Worm (Caenorhabditis elegans) whole organism, young adult: ENCODE results near the gene chtb-3.

ENCODE experiments used
- B0035.1 ChIP-seq: sonication (generic microtip); optimal IDR thresholded peaks from 2 replicates; lab custom pipeline; 2016; ENCODE audit warnings: missing genetic modification characterization, mild to moderate bottlenecking, missing compliant biosample characterization, missing genotype, missing genetic modification reagents
- B0261.1 ChIP-seq: sonication (generic microtip); optimal IDR thresholded peaks from 2 replicates; lab custom pipeline; 2016; ENCODE audit warnings: mild to moderate bottlenecking, missing genetic modification characterization, moderate library complexity, missing compliant biosample characterization
- B0336.3 ChIP-seq: fragments of 200-800 bp; sonication (Bioruptor generic); IDR thresholded peaks from 2 replicates; pipeline ENCODE4 v1.3.6; 2022; ENCODE audit warnings: missing genetic modification characterization, missing compliant biosample characterization
- C17E4.6 ChIP-seq: fragments of 200-800 bp; sonication (Bioruptor generic); IDR thresholded peaks from 2 replicates; pipeline ENCODE4 v1.3.6; 2022; ENCODE audit warnings: missing genetic modification reagents, missing genetic modification characterization, missing compliant biosample characterization
- F22D6.2 ChIP-seq: sonication (generic microtip); optimal IDR thresholded peaks from 2 replicates; lab custom pipeline; 2016; ENCODE audit warnings: mild to moderate bottlenecking, missing genetic modification characterization, missing compliant biosample characterization
- F23B12.7 ChIP-seq: sonication (generic microtip); optimal IDR thresholded peaks from 2 replicates; lab custom pipeline; 2017; ENCODE audit warnings: missing genetic modification characterization, mild to moderate bottlenecking, missing compliant biosample characterization, antibody characterized with exemption, moderate library complexity; ENCODE audit not compliant: insufficient read depth
- F33H1.4 ChIP-seq: fragments of 200-800 bp; sonication (Bioruptor generic); IDR thresholded peaks from 2 replicates; pipeline ENCODE4 v1.3.6; 2022; ENCODE audit warnings: missing genetic modification reagents, missing genetic modification characterization, missing compliant biosample characterization
- F39B2.1 ChIP-seq: fragments of 200-800 bp; sonication (Bioruptor generic); IDR thresholded peaks from 2 replicates; pipeline ENCODE4 v1.3.6; 2022; ENCODE audit warnings: missing genetic modification reagents, missing genetic modification characterization, missing compliant biosample characterization
- F52B5.7 ChIP-seq: sonication (generic microtip); optimal IDR thresholded peaks from 2 replicates; lab custom pipeline; 2016; ENCODE audit warnings: mild to moderate bottlenecking, missing genetic modification characterization, missing compliant biosample characterization
- T07F8.4 ChIP-seq: sonication (generic microtip); optimal IDR thresholded peaks from 2 replicates; lab custom pipeline; 2016; ENCODE audit warnings: mild to moderate bottlenecking, missing genetic modification characterization, moderate library complexity, missing compliant biosample characterization
- Y53G8AR.9 ChIP-seq: fragments of 200-800 bp; sonication (Bioruptor generic); conservative IDR thresholded peaks from 2 replicates; pipeline ENCODE4 v1.3.6; 2022; ENCODE audit warnings: missing genetic modification reagents, missing genetic modification characterization, missing compliant biosample characterization
- Y67H2A.10 ChIP-seq: fragments of 200-800 bp; sonication (Bioruptor generic); conservative IDR thresholded peaks from 2 replicates; pipeline ENCODE4 v1.3.6; 2022; ENCODE audit warnings: missing genetic modification reagents, missing genetic modification characterization, missing compliant biosample characterization
- akir-1 ChIP-seq: fragments of 200-800 bp; sonication (Bioruptor generic); optimal IDR thresholded peaks from 2 replicates; lab custom pipeline; 2018; ENCODE audit warnings: mild to moderate bottlenecking, missing genetic modification characterization, moderate library complexity, missing compliant biosample characterization
- atf-7 ChIP-seq: sonication (generic microtip); optimal IDR thresholded peaks from 2 replicates; lab custom pipeline; 2017; ENCODE audit warnings: mild to moderate bottlenecking, missing genetic modification characterization, missing compliant biosample characterization
- bed-1 ChIP-seq: fragments of 200-800 bp; sonication (Bioruptor generic); IDR thresholded peaks from 2 replicates; pipeline ENCODE4 v1.3.6; 2022; ENCODE audit warnings: missing genetic modification reagents, missing genetic modification characterization, missing compliant biosample characterization
- cebp-2 ChIP-seq: fragments of 200-800 bp; sonication (Bioruptor generic); IDR thresholded peaks from 2 replicates; pipeline ENCODE4 v1.3.6; 2022; ENCODE audit warnings: missing genetic modification characterization, missing compliant biosample characterization
- ceh-100 ChIP-seq: fragments of 200-800 bp; sonication (Bioruptor generic); IDR thresholded peaks from 2 replicates; pipeline ENCODE4 v1.3.6; 2022; ENCODE audit warnings: missing genetic modification reagents, missing genetic modification characterization, missing compliant biosample characterization
- ceh-27 ChIP-seq: fragments of 200-800 bp; sonication (Bioruptor generic); optimal IDR thresholded peaks from 2 replicates; lab custom pipeline; 2018; ENCODE audit warnings: mild to moderate bottlenecking, missing genetic modification characterization, moderate library complexity, missing compliant biosample characterization
- ceh-79 ChIP-seq: sonication (generic microtip); optimal IDR thresholded peaks from 2 replicates; lab custom pipeline; 2017; ENCODE audit warnings: mild to moderate bottlenecking, missing genetic modification characterization, missing compliant biosample characterization
- chd-7 ChIP-seq: sonication (generic microtip); optimal IDR thresholded peaks from 2 replicates; lab custom pipeline; 2016; ENCODE audit warnings: mild to moderate bottlenecking, missing genetic modification characterization, moderate library complexity, missing compliant biosample characterization
- dpff-1 ChIP-seq: sonication (generic microtip); optimal IDR thresholded peaks from 2 replicates; lab custom pipeline; 2017; ENCODE audit warnings: mild to moderate bottlenecking, missing genetic modification characterization, missing compliant biosample characterization
- egl-18 ChIP-seq: fragments of 200-800 bp; sonication (Bioruptor generic); IDR thresholded peaks from 2 replicates; pipeline ENCODE4 v1.3.6; 2022; ENCODE audit warnings: missing genetic modification reagents, missing genetic modification characterization, missing compliant biosample characterization
- egl-44 ChIP-seq: fragments of 200-800 bp; sonication (Bioruptor generic); IDR thresholded peaks from 2 replicates; pipeline ENCODE4 v1.3.6; 2022; ENCODE audit warnings: missing genetic modification reagents, missing genetic modification characterization, missing compliant biosample characterization
- hlh-12 ChIP-seq: sonication (generic microtip); optimal IDR thresholded peaks from 2 replicates; lab custom pipeline; 2016; ENCODE audit warnings: missing genetic modification characterization, missing compliant biosample characterization
- hrde-1 ChIP-seq: sonication (generic microtip); optimal IDR thresholded peaks from 2 replicates; lab custom pipeline; 2016; ENCODE audit warnings: missing genetic modification characterization, mild to moderate bottlenecking, missing compliant biosample characterization, moderate library complexity, missing genotype, missing genetic modification reagents, borderline replicate concordance
- hsf-1 ChIP-seq: fragments of 200-800 bp; sonication (Bioruptor generic); IDR thresholded peaks from 2 replicates; pipeline ENCODE4 v1.3.6; 2022; ENCODE audit warnings: missing genetic modification reagents, missing genetic modification characterization, missing compliant biosample characterization
- let-526 ChIP-seq: fragments of 200-800 bp; sonication (Bioruptor generic); IDR thresholded peaks from 2 replicates; pipeline ENCODE4 v1.3.6; 2022; ENCODE audit warnings: missing genetic modification reagents, missing genetic modification characterization, missing compliant biosample characterization
- let-607 ChIP-seq, 2 experiments: fragments of 200-800 bp in 1 of 2; sonication (Bioruptor generic) in 1 of 2; sonication (generic microtip) in 1 of 2; optimal IDR thresholded peaks; 2 replicates each; lab custom pipeline; 2016 to 2018; ENCODE audit warnings: mild to moderate bottlenecking in 2 of 2, missing compliant biosample characterization in 2 of 2, missing genetic modification characterization in 2 of 2, moderate library complexity in 2 of 2, missing genotype in 1 of 2
- lin-26 ChIP-seq: fragments of 200-800 bp; sonication (Bioruptor generic); IDR thresholded peaks from 2 replicates; pipeline ENCODE4 v1.3.6; 2022; ENCODE audit warnings: missing genetic modification reagents, missing genetic modification characterization, missing compliant biosample characterization
- lin-54 ChIP-seq: fragments of 200-800 bp; sonication (Bioruptor generic); optimal IDR thresholded peaks from 2 replicates; lab custom pipeline; 2018; ENCODE audit warnings: mild to moderate bottlenecking, missing genetic modification characterization, missing compliant biosample characterization
- lsy-27 ChIP-seq: sonication (generic microtip); optimal IDR thresholded peaks from 2 replicates; lab custom pipeline; 2017; ENCODE audit warnings: missing genetic modification characterization, mild to moderate bottlenecking, missing compliant biosample characterization, antibody characterized with exemption, missing genotype, borderline replicate concordance; ENCODE audit not compliant: insufficient read depth
- madf-6 ChIP-seq: fragments of 200-800 bp; sonication (Bioruptor generic); IDR thresholded peaks from 2 replicates; pipeline ENCODE4 v1.3.6; 2022; ENCODE audit warnings: missing genetic modification reagents, missing genetic modification characterization, missing compliant biosample characterization
- mcd-1 ChIP-seq: fragments of 200-800 bp; sonication (Bioruptor generic); IDR thresholded peaks from 2 replicates; pipeline ENCODE4 v1.3.6; 2022; ENCODE audit warnings: missing genetic modification reagents, missing genetic modification characterization, missing compliant biosample characterization
- mxl-1 ChIP-seq: sonication (generic microtip); optimal IDR thresholded peaks from 2 replicates; lab custom pipeline; 2016; ENCODE audit warnings: missing genetic modification characterization, missing compliant biosample characterization
- nfya-1 ChIP-seq: sonication (generic microtip); optimal IDR thresholded peaks from 2 replicates; lab custom pipeline; 2017; ENCODE audit warnings: antibody characterized with exemption, missing compliant biosample characterization, missing genetic modification characterization, borderline replicate concordance; ENCODE audit not compliant: insufficient read depth
- nhr-90 ChIP-seq: sonication (generic microtip); optimal IDR thresholded peaks from 2 replicates; lab custom pipeline; 2016; ENCODE audit warnings: missing genotype, mild to moderate bottlenecking, missing genetic modification characterization, missing compliant biosample characterization
- pha-4 ChIP-seq: fragments of 150-350 bp; sonication (generic microtip); optimal IDR thresholded peaks from 2 replicates; lab custom pipeline; 2014; ENCODE audit warnings: missing biosample characterization, missing genetic modification reagents, missing genetic modification characterization
- repo-1 ChIP-seq: sonication (generic microtip); optimal IDR thresholded peaks from 2 replicates; lab custom pipeline; 2017; ENCODE audit warnings: mild to moderate bottlenecking, missing genetic modification characterization, missing compliant biosample characterization
- rpc-1 ChIP-seq, 2 experiments: fragments of 150-350 bp in 1 of 2; sonication (generic microtip) in 1 of 2; optimal IDR thresholded peaks; 2 replicates each; lab custom pipeline; 2014 to 2018; ENCODE audit warnings: missing biosample characterization in 1 of 2, missing genetic modification characterization in 1 of 2, missing genetic modification reagents in 1 of 2, missing genotype in 1 of 2
- sea-2 ChIP-seq: fragments of 200-800 bp; sonication (Bioruptor generic); IDR thresholded peaks from 2 replicates; pipeline ENCODE4 v1.3.6; 2022; ENCODE audit warnings: missing genetic modification characterization, missing compliant biosample characterization
- snpc-1.1 ChIP-seq: sonication (generic microtip); optimal IDR thresholded peaks from 2 replicates; lab custom pipeline; 2017; ENCODE audit warnings: missing genetic modification characterization, mild to moderate bottlenecking, missing compliant biosample characterization, antibody characterized with exemption, moderate library complexity, missing genotype, missing genetic modification reagents; ENCODE audit not compliant: insufficient read depth
- snpc-4 ChIP-seq, 5 experiments: fragments of 150-350 bp in 1 of 5; sonication (generic microtip) in 4 of 5; optimal IDR thresholded peaks; 2 replicates each; lab custom pipeline; 2014 to 2018; ENCODE audit warnings: missing genetic modification characterization in 5 of 5, missing biosample characterization in 3 of 5, antibody characterized with exemption in 2 of 5, mild to moderate bottlenecking in 2 of 5, missing compliant biosample characterization in 2 of 5, missing genotype in 2 of 5, moderate library complexity in 2 of 5, missing genetic modification reagents in 1 of 5
- somi-1 ChIP-seq: fragments of 200-800 bp; sonication (Bioruptor generic); optimal IDR thresholded peaks from 2 replicates; lab custom pipeline; 2018; ENCODE audit warnings: mild to moderate bottlenecking, missing genetic modification characterization, missing compliant biosample characterization
- unc-130 ChIP-seq: sonication (generic microtip); optimal IDR thresholded peaks from 2 replicates; lab custom pipeline; 2016; ENCODE audit warnings: missing genetic modification reagents, missing genetic modification characterization, missing compliant biosample characterization
- ztf-22 ChIP-seq: fragments of 200-800 bp; sonication (Bioruptor generic); optimal IDR thresholded peaks from 2 replicates; lab custom pipeline; 2018; ENCODE audit warnings: mild to moderate bottlenecking, missing genetic modification characterization, moderate library complexity, missing compliant biosample characterization
- ztf-25 ChIP-seq: fragments of 200-800 bp; sonication (Bioruptor generic); IDR thresholded peaks from 2 replicates; pipeline ENCODE4 v1.3.6; 2022; ENCODE audit warnings: missing genetic modification reagents, missing genetic modification characterization, missing compliant biosample characterization

chtb-3 gene

ce11 chrX:6286154-6286553 lies 33.3 kb downstream of the chtb-3 start (continued):
- TF ChIP-seq F33H1.4 (GFP tag; lab: Robert Waterston, UW): no peak
- TF ChIP-seq snpc-4 (GFP tag; optimal IDR thresholded peaks at IDR 0.05; lab: Kevin White, UChicago): peak; percentile 85
- TF ChIP-seq snpc-4 (tag; optimal IDR thresholded peaks at IDR 0.05; lab: Kevin White, UChicago): peak in 2 of 4 experiments; percentile 35 to 83
- TF ChIP-seq rpc-1 (optimal IDR thresholded peaks at IDR 0.05; lab: Kevin White, UChicago): peak; percentile 97
- TF ChIP-seq rpc-1 (tag; optimal IDR thresholded peaks at IDR 0.05; lab: Kevin White, UChicago): peak; percentile 100
- TF ChIP-seq nfya-1 (tag; lab: Kevin White, UChicago): no peak
- TF ChIP-seq hlh-12: peak; percentile 64
- TF ChIP-seq ceh-27: peak; percentile 5
- TF ChIP-seq somi-1 (GFP tag; lab: Kevin White, UChicago): peak; percentile 79
- TF ChIP-seq cebp-2 (GFP tag; lab: Robert Waterston, UW): 0 out of 2 replicates have a peak, but pooled peaks have one; percentile 88
- no peak for TF ChIP-seq repo-1 (tag; lab: Kevin White, UChicago)
- peak; percentile 82 for TF ChIP-seq B0261.1 (tag; lab: Kevin White, UChicago)
- TF ChIP-seq ceh-79: no peak
- no peak for TF ChIP-seq dpff-1 (tag; lab: Kevin White, UChicago)
- 0 out of 2 replicates have a peak, but pooled peaks have one; percentile 22 for TF ChIP-seq let-526
- TF ChIP-seq unc-130 (GFP tag; lab: Kevin White, UChicago): peak; percentile 39
- peak; percentile 69 for TF ChIP-seq chd-7
- TF ChIP-seq nhr-90: peak; percentile 76
- TF ChIP-seq lin-54: peak; percentile 42
- no peak for TF ChIP-seq bed-1 (GFP tag; lab: Robert Waterston, UW)
- peak; percentile 70 for TF ChIP-seq F23B12.7 (tag; lab: Kevin White, UChicago)
- peak; percentile 90 for TF ChIP-seq mxl-1
- peak; percentile 86; the same call in 1 of the 2 replicates for TF ChIP-seq egl-44 (GFP tag; lab: Robert Waterston, UW)
- TF ChIP-seq F52B5.7 (tag; lab: Kevin White, UChicago): peak; percentile 69
- no peak for TF ChIP-seq Y53G8AR.9
- peak; percentile 94 for TF ChIP-seq ztf-25 (GFP tag; lab: Robert Waterston, UW)
- TF ChIP-seq hrde-1 (tag; lab: Kevin White, UChicago): peak; percentile 74
- no peak; the same call in 1 of the 2 replicates for TF ChIP-seq mcd-1
- peak; percentile 37 for TF ChIP-seq B0035.1
- peak; percentile 41; the same call in 1 of the 2 replicates for TF ChIP-seq sea-2 (GFP tag; lab: Robert Waterston, UW)
- TF ChIP-seq egl-18 (GFP tag; lab: Robert Waterston, UW): 0 out of 2 replicates have a peak, but pooled peaks have one; percentile 42
- no peak for TF ChIP-seq ztf-22 (GFP tag; lab: Kevin White, UChicago)
- TF ChIP-seq madf-6: peak; percentile 58
- TF ChIP-seq let-607 (tag; optimal IDR thresholded peaks at IDR 0.05; lab: Kevin White, UChicago): peak in 1 of 2 experiments; percentile 48
- peak; percentile 71 for TF ChIP-seq snpc-1.1 (tag; lab: Kevin White, UChicago)
- no peak for TF ChIP-seq F22D6.2
- TF ChIP-seq lsy-27 (tag; lab: Kevin White, UChicago): peak; percentile 65
- TF ChIP-seq akir-1 (GFP tag; lab: Kevin White, UChicago): peak; percentile 2
- TF ChIP-seq hsf-1 (GFP tag; lab: Robert Waterston, UW): 0 out of 2 replicates have a peak, but pooled peaks have one; percentile 50
- peak; percentile 44 for TF ChIP-seq T07F8.4
- peak; percentile 59 for TF ChIP-seq atf-7
- TF ChIP-seq lin-26 (GFP tag; lab: Robert Waterston, UW): peak; percentile 97
- TF ChIP-seq pha-4 (tag; lab: Kevin White, UChicago): no peak
- TF ChIP-seq C17E4.6 (GFP tag; lab: Robert Waterston, UW): no peak
- TF ChIP-seq F39B2.1: no peak
- peak; percentile 48 for TF ChIP-seq ceh-100
- TF ChIP-seq Y67H2A.10 (GFP tag; lab: Robert Waterston, UW): 0 out of 2 replicates have a peak, but pooled peaks have one; percentile 16
- TF ChIP-seq B0336.3: no peak; the same call in 1 of the 2 replicates
